Fruit fly (Drosophila melanogaster): ENCODE data around the gene UGP.

dm6 chr3L:9401354-9402156 is 42.8 kb upstream of the UGP start:
- TF ChIP-seq psq (optimal IDR thresholded peaks at IDR 0.05) (no peak), EcR (GFP tag; optimal IDR thresholded peaks at IDR 0.05) (no peak), pan (optimal IDR thresholded peaks at IDR 0.05) (no peak), Dll (optimal IDR thresholded peaks at IDR 0.05) (no peak), usp (GFP tag; optimal IDR thresholded peaks at IDR 0.05) (no peak)

Data from whole organism.